Worm (Caenorhabditis elegans): ENCODE data around the gene F21D9.8.

DNA sequence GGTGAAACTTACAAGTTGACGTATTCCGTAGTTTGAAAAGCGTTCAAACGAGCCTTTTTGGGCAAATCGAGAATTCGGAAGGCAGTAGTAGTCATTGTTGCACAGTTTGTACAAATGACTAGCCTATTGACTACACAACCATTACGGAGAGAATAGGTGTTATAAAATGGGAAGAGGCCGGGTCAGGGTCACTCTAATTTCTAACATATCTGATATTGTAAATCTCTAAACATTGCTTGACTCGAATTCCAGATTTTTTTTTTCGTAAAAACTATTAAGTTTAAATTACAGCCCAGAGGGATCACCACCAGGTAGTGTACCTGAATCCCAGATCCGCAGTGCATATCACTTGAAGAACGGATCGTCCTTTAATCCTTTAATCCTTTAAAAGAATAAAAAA, 42.6 kb downstream of the F21D9.8 start, which contains the start of gene fbxb-2:
- TF ChIP-seq dpl-1 (GFP tag; optimal IDR thresholded peaks at IDR 0.05) (no peak), lin-35 (GFP tag; optimal IDR thresholded peaks at IDR 0.05) (no peak), lin-39 (tag; optimal IDR thresholded peaks at IDR 0.05) (no peak), lin-13 (GFP tag; optimal IDR thresholded peaks at IDR 0.05) (no peak), blmp-1 (tag; optimal IDR thresholded peaks at IDR 0.05) (no peak), nhr-77 (tag; optimal IDR thresholded peaks at IDR 0.05) (no peak)
